Worm (Caenorhabditis elegans) whole organism, early embryonic: ENCODE measurements around the gene farl-11.

Experiments used
- aly-1 ChIP-seq: sonication (generic microtip); optimal IDR thresholded peaks from 2 replicates; lab custom pipeline; 2016; ENCODE audit warnings: missing genetic modification characterization, missing compliant biosample characterization
- ama-1 ChIP-seq: fragments of 150-350 bp; optimal IDR thresholded peaks from 2 replicates; lab custom pipeline; 2014
- ceh-13 ChIP-seq: fragments of 200-800 bp; sonication (Bioruptor generic); optimal IDR thresholded peaks from 2 replicates; lab custom pipeline; 2018; ENCODE audit warnings: mild to moderate bottlenecking, missing genetic modification characterization, missing compliant biosample characterization
- ceh-36 ChIP-seq: sonication (generic microtip); optimal IDR thresholded peaks from 2 replicates; lab custom pipeline; 2016; ENCODE audit warnings: missing genetic modification characterization, inconsistent platforms, missing compliant biosample characterization
- hmbx-1 ChIP-seq: sonication (generic microtip); optimal IDR thresholded peaks from 2 replicates; lab custom pipeline; 2016; ENCODE audit warnings: mild to moderate bottlenecking, missing genetic modification characterization, missing compliant biosample characterization
- hmg-4 ChIP-seq: fragments of 200-800 bp; sonication (Bioruptor generic); optimal IDR thresholded peaks from 2 replicates; lab custom pipeline; 2018; ENCODE audit warnings: mild to moderate bottlenecking, missing genetic modification characterization, missing compliant biosample characterization
- tbx-11 ChIP-seq: fragments of 200-800 bp; sonication (Bioruptor generic); IDR thresholded peaks from 2 replicates; pipeline ENCODE4 v1.3.6; 2022; ENCODE audit warnings: missing genetic modification characterization, missing compliant biosample characterization
- tbx-37 ChIP-seq: fragments of 200-800 bp; sonication (Bioruptor generic); conservative IDR thresholded peaks from 2 replicates; pipeline ENCODE4 v1.3.6; 2022; ENCODE audit warnings: missing genetic modification reagents, missing genetic modification characterization, missing compliant biosample characterization
- tra-4 ChIP-seq: sonication (generic microtip); optimal IDR thresholded peaks from 2 replicates; lab custom pipeline; 2017; ENCODE audit warnings: missing genetic modification characterization, missing compliant biosample characterization

DNA sequence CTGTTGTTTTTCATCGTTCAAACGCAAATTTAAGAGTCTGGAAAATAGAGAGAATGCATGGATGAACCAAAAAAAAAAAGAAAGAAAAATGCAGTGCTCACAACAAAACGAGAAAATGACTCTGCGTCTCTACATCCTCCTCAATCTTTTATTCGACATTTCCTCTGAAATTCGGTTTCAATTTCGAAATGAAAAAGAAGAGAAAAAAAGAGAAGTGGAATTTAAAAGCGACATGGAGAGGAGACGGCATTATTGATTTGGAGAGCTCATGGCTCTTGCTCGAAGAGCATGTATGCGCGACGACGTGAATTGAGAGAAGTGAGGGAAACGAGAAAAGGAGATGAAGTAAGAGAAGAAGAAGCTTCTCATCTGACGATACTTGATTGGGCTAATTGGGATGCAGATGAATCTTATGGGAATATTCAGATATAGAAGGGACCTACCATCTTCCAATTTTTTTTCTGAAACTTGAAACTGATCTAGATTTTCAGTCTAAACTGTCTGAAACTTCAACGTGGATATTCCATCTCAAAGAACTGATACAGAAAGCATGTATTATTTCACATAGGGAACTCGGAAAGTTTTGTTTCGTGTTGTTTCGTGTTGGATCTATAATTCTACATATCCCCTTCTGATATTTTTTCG, 6.3 kb upstream of the farl-11 start:
- TF ChIP-seq tra-4 (tag; lab: Kevin White, UChicago) (no peak), ama-1 (lab: Kevin White, UChicago) (no peak), ceh-36 (tag; lab: Kevin White, UChicago) (no peak), tbx-11 (no peak), hmbx-1 (tag; lab: Kevin White, UChicago) (no peak), ceh-13 (GFP tag; lab: Kevin White, UChicago) (no peak), aly-1 (tag; lab: Kevin White, UChicago) (no peak), hmg-4 (GFP tag; lab: Kevin White, UChicago) (no peak), tbx-37 (GFP tag; lab: Robert Waterston, UW) (no peak)
